Fruit fly (Drosophila melanogaster) whole organism, prepupa: Measurements from ENCODE around the gene GstZ1.

ENCODE experiments used
- Blimp-1 ChIP-seq: fragments of 200-800 bp; sonication (Bioruptor generic); optimal IDR thresholded peaks from 3 replicates; lab custom pipeline; 2017; ENCODE audit warnings: missing biosample characterization, missing genetic modification characterization, mild to moderate bottlenecking, moderate library complexity, missing genetic modification reagents
- CG10631 ChIP-seq: fragments of 200-800 bp; sonication (Bioruptor generic); optimal IDR thresholded peaks from 2 replicates; lab custom pipeline; 2016; ENCODE audit warnings: missing biosample characterization, missing genetic modification characterization
- CG10669 ChIP-seq: fragments of 200-800 bp; sonication (Bioruptor generic); optimal IDR thresholded peaks from 3 replicates; lab custom pipeline; 2018; ENCODE audit warnings: missing biosample characterization, mild to moderate bottlenecking, missing genetic modification characterization, moderate library complexity
- CG11294 ChIP-seq: fragments of 200-800 bp; sonication (Bioruptor generic); IDR thresholded peaks from 2 replicates; pipeline ENCODE4 v1.3.6; 2022; ENCODE audit warnings: missing biosample characterization, missing genetic modification characterization
- CG15336 ChIP-seq: fragments of 200-800 bp; sonication (Bioruptor generic); IDR thresholded peaks from 2 replicates; pipeline ENCODE4 v1.3.6; 2022; ENCODE audit warnings: missing biosample characterization, missing genetic modification characterization
- CG1621 ChIP-seq: fragments of 200-800 bp; sonication (Bioruptor generic); optimal IDR thresholded peaks from 3 replicates; lab custom pipeline; 2018; ENCODE audit warnings: missing biosample characterization, mild to moderate bottlenecking, missing genetic modification characterization
- CG16779 ChIP-seq: fragments of 200-800 bp; sonication (Bioruptor generic); optimal IDR thresholded peaks from 3 replicates; lab custom pipeline; 2017; ENCODE audit warnings: missing biosample characterization, mild to moderate bottlenecking, missing genetic modification characterization
- CG3032 ChIP-seq: fragments of 200-800 bp; optimal IDR thresholded peaks from 2 replicates; lab custom pipeline; 2019; ENCODE audit warnings: missing biosample characterization, mild to moderate bottlenecking, missing genetic modification characterization, moderate library complexity
- CG31627 ChIP-seq: fragments of 200-800 bp; sonication (Bioruptor generic); optimal IDR thresholded peaks from 3 replicates; lab custom pipeline; 2016; ENCODE audit warnings: missing biosample characterization, missing genetic modification characterization
- CG34406 ChIP-seq: fragments of 200-800 bp; sonication (Bioruptor generic); optimal IDR thresholded peaks from 3 replicates; lab custom pipeline; 2016; ENCODE audit warnings: missing biosample characterization, missing genetic modification characterization
- CG3919 ChIP-seq: fragments of 200-800 bp; sonication (Bioruptor generic); optimal IDR thresholded peaks from 3 replicates; lab custom pipeline; 2016; ENCODE audit warnings: missing biosample characterization, missing genetic modification characterization
- CG6163 ChIP-seq: fragments of 200-800 bp; sonication (Bioruptor generic); IDR thresholded peaks from 3 replicates; pipeline ENCODE4 v1.3.6; 2022; ENCODE audit warnings: missing biosample characterization, missing genetic modification characterization
- CG6276 ChIP-seq: fragments of 200-800 bp; sonication (Bioruptor generic); optimal IDR thresholded peaks from 2 replicates; lab custom pipeline; 2017; ENCODE audit warnings: missing biosample characterization, mild to moderate bottlenecking, missing genetic modification characterization
- CG6792 ChIP-seq: fragments of 200-800 bp; sonication (Bioruptor generic); optimal IDR thresholded peaks from 3 replicates; lab custom pipeline; 2016; ENCODE audit warnings: missing biosample characterization, missing genetic modification characterization
- CG6854 ChIP-seq: fragments of 200-800 bp; sonication (Bioruptor generic); optimal IDR thresholded peaks from 2 replicates; lab custom pipeline; 2017; ENCODE audit warnings: missing biosample characterization, mild to moderate bottlenecking, missing genetic modification characterization
- CG8319 ChIP-seq: fragments of 200-800 bp; sonication (Bioruptor generic); optimal IDR thresholded peaks from 3 replicates; lab custom pipeline; 2016; ENCODE audit warnings: missing biosample characterization, missing genetic modification characterization
- CG8632 ChIP-seq: fragments of 200-800 bp; sonication (Bioruptor generic); optimal IDR thresholded peaks from 3 replicates; lab custom pipeline; 2016; ENCODE audit warnings: missing biosample characterization, missing genetic modification characterization
- CG9139 ChIP-seq: fragments of 200-800 bp; sonication (Bioruptor generic); optimal IDR thresholded peaks from 3 replicates; lab custom pipeline; 2017; ENCODE audit warnings: missing biosample characterization, mild to moderate bottlenecking, missing genetic modification characterization
- Eip75B ChIP-seq: fragments of 200-800 bp; sonication (Bioruptor generic); optimal IDR thresholded peaks from 3 replicates; lab custom pipeline; 2016; ENCODE audit warnings: missing biosample characterization, missing genetic modification characterization
- Eip93F ChIP-seq: fragments of 200-800 bp; sonication (Bioruptor generic); optimal IDR thresholded peaks from 2 replicates; lab custom pipeline; 2016; ENCODE audit warnings: missing biosample characterization, mild to moderate bottlenecking, missing genetic modification characterization
- Ets21C ChIP-seq: fragments of 200-800 bp; sonication (Bioruptor generic); optimal IDR thresholded peaks from 3 replicates; lab custom pipeline; 2016; ENCODE audit warnings: missing biosample characterization, missing genetic modification characterization
- Hr38 ChIP-seq: sonication (Bioruptor generic); optimal IDR thresholded peaks from 2 replicates; lab custom pipeline; 2016; ENCODE audit warnings: missing biosample characterization, missing genetic modification characterization
- Hr39 ChIP-seq: fragments of 200-800 bp; sonication (Bioruptor generic); optimal IDR thresholded peaks from 2 replicates; lab custom pipeline; 2016; ENCODE audit warnings: missing biosample characterization, missing genetic modification characterization
- Lpt ChIP-seq: fragments of 200-800 bp; sonication (Bioruptor generic); optimal IDR thresholded peaks from 3 replicates; lab custom pipeline; 2016; ENCODE audit warnings: missing biosample characterization, missing genetic modification characterization
- Met ChIP-seq: fragments of 200-800 bp; sonication (Bioruptor generic); optimal IDR thresholded peaks from 3 replicates; lab custom pipeline; 2016; ENCODE audit warnings: missing biosample characterization, missing genetic modification characterization
- OdsH ChIP-seq: fragments of 200-800 bp; sonication (Bioruptor generic); optimal IDR thresholded peaks from 3 replicates; lab custom pipeline; 2016; ENCODE audit warnings: missing biosample characterization, missing genetic modification characterization
- Smox ChIP-seq: fragments of 200-800 bp; sonication (Bioruptor generic); optimal IDR thresholded peaks from 3 replicates; lab custom pipeline; 2016; ENCODE audit warnings: missing biosample characterization, missing genetic modification characterization
- Sox102F ChIP-seq: fragments of 200-800 bp; sonication (Bioruptor generic); optimal IDR thresholded peaks from 2 replicates; lab custom pipeline; 2016; ENCODE audit warnings: missing biosample characterization, mild to moderate bottlenecking, missing genetic modification characterization
- Sox15 ChIP-seq: fragments of 200-800 bp; sonication (Bioruptor generic); optimal IDR thresholded peaks from 3 replicates; lab custom pipeline; 2016; ENCODE audit warnings: missing biosample characterization, missing genetic modification characterization
- cyc ChIP-seq: fragments of 200-800 bp; sonication (Bioruptor generic); optimal IDR thresholded peaks from 3 replicates; lab custom pipeline; 2016; ENCODE audit warnings: missing biosample characterization, missing genetic modification characterization
- dac ChIP-seq: fragments of 200-800 bp; sonication (Bioruptor generic); optimal IDR thresholded peaks from 2 replicates; lab custom pipeline; 2017; ENCODE audit warnings: missing biosample characterization, mild to moderate bottlenecking, missing genetic modification characterization
- dsx ChIP-seq: fragments of 200-800 bp; optimal IDR thresholded peaks from 3 replicates; lab custom pipeline; 2019; ENCODE audit warnings: missing biosample characterization, mild to moderate bottlenecking, missing genetic modification characterization, moderate library complexity; ENCODE audit not compliant: poor library complexity, severe bottlenecking
- eg ChIP-seq: fragments of 200-800 bp; sonication (Bioruptor generic); IDR thresholded peaks from 3 replicates; pipeline ENCODE4 v1.3.6; 2022; ENCODE audit warnings: missing biosample characterization, missing genetic modification characterization
- esn ChIP-seq: fragments of 200-800 bp; sonication (Bioruptor generic); optimal IDR thresholded peaks from 2 replicates; lab custom pipeline; 2016; ENCODE audit warnings: missing biosample characterization, mild to moderate bottlenecking, missing genetic modification characterization, moderate library complexity
- fd59A ChIP-seq: fragments of 200-800 bp; sonication (Bioruptor generic); optimal IDR thresholded peaks from 2 replicates; lab custom pipeline; 2017; ENCODE audit warnings: missing biosample characterization, mild to moderate bottlenecking, missing genetic modification characterization, missing genetic modification reagents
- fd85E ChIP-seq: fragments of 200-800 bp; sonication (Bioruptor generic); optimal IDR thresholded peaks from 3 replicates; lab custom pipeline; 2016; ENCODE audit warnings: missing biosample characterization, missing genetic modification characterization
- fkh ChIP-seq: fragments of 200-800 bp; sonication (Bioruptor generic); optimal IDR thresholded peaks from 3 replicates; lab custom pipeline; 2017; ENCODE audit warnings: missing biosample characterization, mild to moderate bottlenecking, missing genetic modification characterization, moderate library complexity
- lz ChIP-seq: fragments of 200-800 bp; sonication (Bioruptor generic); optimal IDR thresholded peaks from 3 replicates; lab custom pipeline; 2016; ENCODE audit warnings: missing biosample characterization, missing genetic modification characterization
- net ChIP-seq: fragments of 200-800 bp; sonication (Bioruptor generic); optimal IDR thresholded peaks from 3 replicates; lab custom pipeline; 2016; ENCODE audit warnings: missing biosample characterization, missing genetic modification characterization
- spab ChIP-seq: fragments of 200-800 bp; sonication (Bioruptor generic); optimal IDR thresholded peaks from 2 replicates; lab custom pipeline; 2017; ENCODE audit warnings: missing biosample characterization, mild to moderate bottlenecking, missing genetic modification characterization, missing genetic modification reagents
- svp ChIP-seq: fragments of 200-800 bp; sonication (Bioruptor generic); peaks from one replicate; lab custom pipeline; 2016; ENCODE audit warnings: missing biosample characterization, missing genetic modification characterization
- topi ChIP-seq: fragments of 200-800 bp; sonication (Bioruptor generic); optimal IDR thresholded peaks from 3 replicates; lab custom pipeline; 2016; ENCODE audit warnings: missing biosample characterization, missing genetic modification characterization
- vri ChIP-seq: fragments of 200-800 bp; sonication (Bioruptor generic); optimal IDR thresholded peaks from 3 replicates; lab custom pipeline; 2016; ENCODE audit warnings: missing biosample characterization, mild to moderate bottlenecking, missing genetic modification characterization

Gene GstZ1

DNA sequence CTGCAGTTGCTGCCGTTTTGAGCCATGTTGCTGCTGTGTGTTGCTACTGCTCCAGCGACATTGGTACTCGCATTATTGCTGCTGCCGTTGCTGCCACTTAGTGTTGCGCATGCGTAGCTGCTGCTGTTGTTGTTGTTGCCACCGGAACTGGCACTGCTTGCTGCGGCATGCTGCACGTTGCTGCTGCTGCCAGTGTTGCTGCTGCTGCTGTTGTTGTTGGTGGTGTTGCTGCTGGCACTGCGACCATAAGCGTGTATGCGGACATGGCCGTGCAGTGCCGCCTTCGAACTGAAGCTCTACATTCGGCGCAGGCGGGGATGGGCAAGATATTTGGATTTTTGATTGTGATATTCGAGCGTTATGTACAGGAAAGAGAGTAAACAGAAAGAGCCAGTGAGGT, 11.8 kb upstream of the GstZ1 start:
- TF ChIP-seq CG6792 (GFP tag; lab: Kevin White, UChicago) (no peak), fd85E (GFP tag; lab: Kevin White, UChicago) (no peak), svp (GFP tag; lab: Kevin White, UChicago) (peak; percentile 36), Eip75B (GFP tag; lab: Kevin White, UChicago) (no peak)
- TF ChIP-seq, all 60 proteins: peak for 1

DNA sequence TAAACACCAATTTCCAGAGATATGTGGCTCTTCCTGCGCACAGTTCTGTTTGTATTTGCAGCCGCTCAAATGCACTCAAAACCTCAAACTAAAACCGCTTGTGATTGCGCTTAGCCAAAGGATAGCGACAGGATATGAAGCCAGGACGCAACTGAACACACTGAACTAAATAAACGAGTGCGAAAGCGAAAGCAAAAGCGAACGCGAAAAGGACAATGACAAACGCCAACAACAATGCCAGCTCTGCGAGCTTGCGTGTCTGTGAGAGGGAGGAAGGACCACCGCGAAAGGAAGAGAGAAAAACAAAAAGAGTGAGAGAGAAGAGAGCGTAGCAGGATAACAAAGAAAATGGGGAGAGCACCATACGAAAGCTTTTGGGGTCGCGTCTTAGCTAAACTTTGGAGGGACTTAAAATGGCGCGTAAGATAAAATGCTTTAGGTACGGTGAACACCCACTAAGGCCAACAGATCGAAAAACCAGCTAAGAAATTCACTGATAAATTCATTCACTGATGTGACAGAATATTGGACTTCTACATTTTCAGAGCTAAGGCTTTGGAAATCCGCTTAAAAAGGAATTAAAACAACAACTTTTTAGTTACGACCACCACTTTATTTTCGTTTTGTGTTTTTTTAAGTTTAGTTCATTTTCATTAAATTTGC, 4.3 kb upstream of the GstZ1 start, which contains the start of gene GstZ2:
GstZ2 (minus strand) TSS at position 165 of the 663 bp plus-strand sequence.
- TF ChIP-seq fd85E (GFP tag; lab: Kevin White, UChicago) (no peak), CG8632 (GFP tag; lab: Kevin White, UChicago) (no peak), CG10631 (no peak), lz (GFP tag; lab: Kevin White, UChicago) (no peak), CG16779 (tag; lab: Kevin White, UChicago) (no peak), CG15336 (GFP tag; lab: Robert Waterston, UW) (no peak), CG10669 (GFP tag; lab: Kevin White, UChicago) (no peak), svp (GFP tag; lab: Kevin White, UChicago) (no peak), fd59A (GFP tag; lab: Kevin White, UChicago) (no peak), spab (GFP tag; lab: Kevin White, UChicago) (no peak), Hr39 (no peak), CG6854 (GFP tag; lab: Kevin White, UChicago) (no peak), vri (GFP tag; lab: Kevin White, UChicago) (no peak)

dm6 chr3R:9459385-9460285, 3.3 kb upstream of the GstZ1 start:
- peak; percentile 29 for TF ChIP-seq CG3919 (GFP tag; lab: Kevin White, UChicago)
- peak; percentile 40 for TF ChIP-seq CG31627 (GFP tag; lab: Kevin White, UChicago)
- peak; percentile 51 for TF ChIP-seq Met (GFP tag; lab: Kevin White, UChicago)
- peak; percentile 31; the same call in 1 of the 2 replicates for TF ChIP-seq CG11294
- TF ChIP-seq Sox102F = peak; percentile 48
- peak; percentile 11 for TF ChIP-seq Sox15 (GFP tag; lab: Kevin White, UChicago)
- peak; percentile 48 for TF ChIP-seq CG6792 (GFP tag; lab: Kevin White, UChicago)
- peak; percentile 45 for TF ChIP-seq Eip75B (GFP tag; lab: Kevin White, UChicago)
- peak; percentile 4 for TF ChIP-seq Ets21C (GFP tag; lab: Kevin White, UChicago)
- no peak; the same call in 1 of the 3 replicates for TF ChIP-seq eg (GFP tag; lab: Robert Waterston, UW)
- TF ChIP-seq CG34406 (GFP tag; lab: Kevin White, UChicago) = peak; percentile 16
- peak; percentile 15 for TF ChIP-seq net
- TF ChIP-seq Smox (GFP tag; lab: Kevin White, UChicago) = peak; percentile 56
- TF ChIP-seq CG3032 (tag; lab: Kevin White, UChicago) = no peak
- TF ChIP-seq Hr39 = no peak
- no peak for TF ChIP-seq CG1621 (tag; lab: Kevin White, UChicago)
- TF ChIP-seq CG9139 (GFP tag; lab: Kevin White, UChicago) = peak; percentile 9
- peak; percentile 38 for TF ChIP-seq CG6276 (GFP tag; lab: Kevin White, UChicago)
- TF ChIP-seq lz (GFP tag; lab: Kevin White, UChicago) = peak; percentile 66
- TF ChIP-seq CG10669 (GFP tag; lab: Kevin White, UChicago) = peak; percentile 46
- peak; percentile 54 for TF ChIP-seq cyc (GFP tag; lab: Kevin White, UChicago)
- TF ChIP-seq topi (GFP tag; lab: Kevin White, UChicago) = peak; percentile 56
- TF ChIP-seq CG10631 = peak; percentile 34
- no peak for TF ChIP-seq CG16779 (tag; lab: Kevin White, UChicago)
- no peak for TF ChIP-seq esn (GFP tag; lab: Kevin White, UChicago)
- TF ChIP-seq fkh = no peak
- no peak for TF ChIP-seq Hr38 (GFP tag; lab: Kevin White, UChicago)
- TF ChIP-seq Blimp-1 (GFP tag; lab: Kevin White, UChicago) = peak; percentile 27
- 0 out of 3 replicates have a peak, but pooled peaks have one; percentile 17 for TF ChIP-seq CG6163 (GFP tag; lab: Robert Waterston, UW)
- no peak for TF ChIP-seq dac (GFP tag; lab: Kevin White, UChicago)
- no peak for TF ChIP-seq dsx (GFP tag; lab: Kevin White, UChicago)
- TF ChIP-seq OdsH (GFP tag; lab: Kevin White, UChicago) = peak; percentile 42
- TF ChIP-seq fd85E (GFP tag; lab: Kevin White, UChicago) = no peak
- TF ChIP-seq Eip93F (GFP tag; lab: Kevin White, UChicago) = no peak
- peak; percentile 46 for TF ChIP-seq spab (GFP tag; lab: Kevin White, UChicago)
- no peak for TF ChIP-seq CG8319 (GFP tag; lab: Kevin White, UChicago)
- no peak for TF ChIP-seq Lpt
